Worm (Caenorhabditis elegans) whole organism, midembryonic: ENCODE measurements around the gene nspc-13.

Experiments
- T22C8.4 ChIP-seq: fragments of 200-800 bp; sonication (Bioruptor generic); IDR thresholded peaks from 2 replicates; pipeline ENCODE4 v1.3.6; 2022; ENCODE audit warnings: missing genetic modification characterization, missing compliant biosample characterization
- cog-1 ChIP-seq: sonication (generic microtip); optimal IDR thresholded peaks from 2 replicates; lab custom pipeline; 2016; ENCODE audit warnings: missing genetic modification characterization, missing compliant biosample characterization
- flt-1 ChIP-seq: fragments of 200-800 bp; sonication (Bioruptor generic); IDR thresholded peaks from 2 replicates; pipeline ENCODE4 v1.3.6; 2022; ENCODE audit warnings: missing genetic modification characterization, missing compliant biosample characterization
- klf-2 ChIP-seq: fragments of 200-800 bp; sonication (Bioruptor generic); conservative IDR thresholded peaks from 2 replicates; pipeline ENCODE4 v1.3.6; 2022; ENCODE audit warnings: missing genetic modification reagents, missing genetic modification characterization, missing compliant biosample characterization
- med-1 ChIP-seq: sonication (generic microtip); optimal IDR thresholded peaks from 2 replicates; lab custom pipeline; 2017; ENCODE audit warnings: missing genetic modification characterization, mild to moderate bottlenecking, missing compliant biosample characterization, antibody characterized with exemption, missing genetic modification reagents; ENCODE audit not compliant: insufficient read depth
- ref-1 ChIP-seq: fragments of 200-800 bp; sonication (Bioruptor generic); conservative IDR thresholded peaks from 2 replicates; pipeline ENCODE4 v1.3.6; 2022; ENCODE audit warnings: missing genetic modification reagents, missing genetic modification characterization, missing compliant biosample characterization
- tab-1 ChIP-seq: fragments of 200-800 bp; sonication (Bioruptor generic); IDR thresholded peaks from 2 replicates; pipeline ENCODE4 v1.3.6; 2022; ENCODE audit warnings: missing genetic modification characterization, missing compliant biosample characterization
- ztf-23 ChIP-seq: fragments of 200-800 bp; sonication (Bioruptor generic); IDR thresholded peaks from 2 replicates; pipeline ENCODE4 v1.3.6; 2022; ENCODE audit warnings: missing genetic modification reagents, missing genetic modification characterization, missing compliant biosample characterization
- ztf-29 ChIP-seq: fragments of 200-800 bp; sonication (Bioruptor generic); IDR thresholded peaks from 2 replicates; pipeline ENCODE4 v1.3.6; 2022; ENCODE audit warnings: missing genetic modification reagents, missing genetic modification characterization, missing compliant biosample characterization

nspc-13 gene

DNA sequence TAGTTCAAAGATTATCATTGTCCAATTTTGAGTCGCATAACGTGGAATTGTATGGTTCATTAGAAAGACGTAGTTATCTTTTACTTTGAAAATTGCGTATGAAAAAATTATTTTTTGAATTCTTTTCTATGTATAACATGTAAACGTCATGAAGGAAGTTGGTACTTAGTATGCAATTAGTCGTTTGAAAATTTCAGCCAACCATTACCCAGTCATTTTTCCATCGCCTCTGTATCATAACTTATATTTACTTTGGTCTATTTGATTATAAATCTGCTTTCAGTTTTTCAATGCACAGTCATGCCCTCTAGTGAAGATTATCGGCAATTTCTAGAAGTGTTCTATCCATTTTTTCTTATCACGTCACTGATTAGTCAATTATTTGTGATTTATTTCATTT lies 30.8 kb upstream of the nspc-13 start, which contains the start of gene srd-41:
Gene srd-41, plus strand, starts transcription at position 301 of the 400 bp plus-strand sequence.
- no peak for TF ChIP-seq ref-1 (GFP tag; lab: Robert Waterston, UW)
- no peak for TF ChIP-seq cog-1
- TF ChIP-seq tab-1 (GFP tag; lab: Robert Waterston, UW) = no peak
- no peak for TF ChIP-seq med-1 (GFP tag; lab: Kevin White, UChicago)
- TF ChIP-seq ztf-29 (GFP tag; lab: Robert Waterston, UW) = no peak
- TF ChIP-seq flt-1 = no peak
- TF ChIP-seq klf-2 (GFP tag; lab: Robert Waterston, UW) = no peak
- TF ChIP-seq ztf-23 = no peak
- TF ChIP-seq T22C8.4 (GFP tag; lab: Robert Waterston, UW) = no peak

DNA sequence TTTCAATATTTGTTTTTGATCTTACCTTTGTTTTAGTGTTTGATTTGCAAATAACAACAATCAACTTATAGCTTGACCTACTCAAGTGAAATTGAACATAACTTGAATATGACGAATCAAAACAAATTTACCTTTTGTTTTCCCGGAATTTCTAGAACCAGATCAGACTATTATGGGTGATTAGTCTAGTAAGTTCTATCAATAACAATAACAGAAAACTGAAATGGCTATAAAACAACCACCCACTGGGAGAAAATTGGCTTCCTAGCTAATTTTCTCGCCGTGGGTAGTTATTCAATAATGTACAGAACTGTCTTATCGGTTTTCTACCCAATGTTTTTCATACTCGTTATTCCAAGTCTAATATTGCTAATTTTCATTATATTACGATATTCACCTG lies 28.6 kb upstream of the nspc-13 start, which contains the start of gene srd-45:
Gene srd-45, plus strand, starts transcription at position 301 of the 400 bp plus-strand sequence.
- no peak for TF ChIP-seq ztf-23

DNA sequence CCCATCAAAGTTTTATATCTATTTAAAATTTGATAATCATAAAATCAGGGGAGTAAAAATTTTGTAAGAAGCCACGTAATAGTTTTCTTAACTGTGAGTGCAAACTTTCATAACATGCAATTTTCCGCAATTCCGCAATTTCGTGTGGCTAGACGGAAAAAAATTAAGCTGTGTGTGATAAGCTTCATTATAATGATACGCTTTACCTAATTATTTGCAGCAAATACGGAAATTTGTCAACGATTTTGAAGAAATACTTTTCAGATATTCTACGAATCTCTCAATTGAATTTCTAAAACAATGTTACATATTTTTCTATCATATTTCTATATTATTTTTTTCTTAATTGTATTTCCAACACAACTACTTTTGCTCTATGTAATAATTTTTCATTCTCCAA lies 25.4 kb upstream of the nspc-13 start, which contains the start of gene srd-46:
Gene srd-46, plus strand, starts transcription at position 301 of the 400 bp plus-strand sequence.
- no peak for TF ChIP-seq tab-1 (GFP tag; lab: Robert Waterston, UW)
- TF ChIP-seq klf-2 (GFP tag; lab: Robert Waterston, UW) = no peak
- no peak for TF ChIP-seq cog-1
- no peak for TF ChIP-seq flt-1
- no peak for TF ChIP-seq med-1 (GFP tag; lab: Kevin White, UChicago)
- no peak for TF ChIP-seq ztf-23
- TF ChIP-seq ztf-29 (GFP tag; lab: Robert Waterston, UW) = no peak
- no peak for TF ChIP-seq T22C8.4 (GFP tag; lab: Robert Waterston, UW)
- TF ChIP-seq ref-1 (GFP tag; lab: Robert Waterston, UW) = no peak

DNA sequence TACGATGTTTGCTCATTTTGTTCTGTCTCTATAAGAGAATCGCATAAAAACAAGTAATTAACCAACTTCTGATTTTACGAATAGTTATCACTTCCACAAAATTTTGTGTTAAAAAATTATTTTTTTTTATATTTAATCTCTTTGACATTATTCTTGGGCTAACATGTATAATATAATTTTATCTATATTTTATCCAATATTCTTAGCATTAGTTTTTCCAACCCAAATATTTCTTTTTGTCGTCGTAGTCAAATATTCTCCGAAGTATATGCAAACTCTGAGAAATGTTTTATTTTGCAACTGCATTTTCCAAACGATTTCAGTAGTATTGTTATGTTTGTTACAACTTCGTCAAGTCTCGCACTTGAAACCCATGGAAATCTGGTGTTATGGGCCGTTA lies 23.7 kb upstream of the nspc-13 start, which contains the start of gene srd-47:
Gene srd-47, plus strand, starts transcription at position 164 of the 400 bp plus-strand sequence.
- TF ChIP-seq T22C8.4 (GFP tag; lab: Robert Waterston, UW) (no peak), ztf-23 (no peak), med-1 (GFP tag; lab: Kevin White, UChicago) (no peak), klf-2 (GFP tag; lab: Robert Waterston, UW) (no peak), cog-1 (no peak), ztf-29 (GFP tag; lab: Robert Waterston, UW) (no peak), ref-1 (GFP tag; lab: Robert Waterston, UW) (no peak), flt-1 (no peak), tab-1 (GFP tag; lab: Robert Waterston, UW) (no peak)

DNA sequence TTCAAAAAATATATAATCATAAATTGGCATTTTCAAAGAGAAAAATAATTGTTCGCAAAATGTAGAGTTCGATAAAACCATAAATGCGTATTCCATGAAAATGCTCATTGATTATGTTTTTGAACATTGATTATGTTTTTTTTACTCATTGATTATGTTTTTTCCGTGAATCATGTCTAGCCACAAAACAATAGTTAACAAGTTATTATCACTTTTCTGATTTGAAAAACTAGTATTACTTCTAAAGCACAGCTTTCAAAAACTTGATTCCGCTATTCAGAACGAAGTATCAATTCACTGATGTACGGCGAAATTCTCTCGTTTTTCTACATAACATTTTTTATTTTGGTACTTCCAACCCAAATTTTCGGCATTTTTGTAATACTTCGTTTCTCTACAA lies 21.4 kb upstream of the nspc-13 start, which contains the start of gene srd-48:
Gene srd-48, plus strand, starts transcription at position 301 of the 400 bp plus-strand sequence.
- TF ChIP-seq ref-1 (GFP tag; lab: Robert Waterston, UW) (no peak), klf-2 (GFP tag; lab: Robert Waterston, UW) (no peak), ztf-29 (GFP tag; lab: Robert Waterston, UW) (no peak), T22C8.4 (GFP tag; lab: Robert Waterston, UW) (no peak)

DNA sequence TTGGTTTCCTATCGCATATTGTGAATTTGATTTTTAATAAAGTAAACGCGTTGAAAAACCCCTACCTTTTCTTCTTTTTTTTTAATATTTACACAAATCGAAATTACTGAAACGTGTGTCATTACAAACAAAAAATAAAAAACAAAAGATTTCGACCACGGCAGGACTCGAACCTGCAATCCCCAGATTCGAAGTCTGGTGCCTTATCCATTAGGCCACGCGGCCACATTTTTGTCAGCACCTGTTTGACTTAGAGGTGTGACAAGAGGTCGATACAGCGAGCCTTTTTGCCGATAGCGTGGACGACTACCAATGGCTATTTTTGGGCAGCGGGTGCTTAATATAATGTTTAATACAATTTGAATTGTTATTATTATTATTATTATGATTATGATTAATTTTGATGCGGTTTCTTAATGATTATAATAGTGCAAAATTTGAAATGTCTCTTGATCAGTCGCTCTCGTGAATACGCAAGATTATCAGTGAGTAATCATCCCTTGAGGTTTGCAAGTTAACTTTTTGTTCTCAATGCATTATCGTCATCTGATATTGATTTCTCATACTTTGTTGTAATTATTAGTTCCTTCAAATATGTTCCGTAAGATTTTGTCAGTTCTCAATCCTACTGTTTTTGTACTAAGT lies 19.3 kb upstream of the nspc-13 start, which contains the start of gene srd-44:
Gene srd-44, plus strand, starts transcription at position 595 of the 645 bp plus-strand sequence.
- TF ChIP-seq klf-2 (GFP tag; lab: Robert Waterston, UW) (no peak), tab-1 (GFP tag; lab: Robert Waterston, UW) (no peak), ztf-23 (no peak), ref-1 (GFP tag; lab: Robert Waterston, UW) (0 out of 2 replicates have a peak, but pooled peaks have one; percentile 26), ztf-29 (GFP tag; lab: Robert Waterston, UW) (0 out of 2 replicates have a peak, but pooled peaks have one; percentile 40), flt-1 (no peak), cog-1 (no peak), med-1 (GFP tag; lab: Kevin White, UChicago) (no peak), T22C8.4 (GFP tag; lab: Robert Waterston, UW) (0 out of 2 replicates have a peak, but pooled peaks have one; percentile 24)

DNA sequence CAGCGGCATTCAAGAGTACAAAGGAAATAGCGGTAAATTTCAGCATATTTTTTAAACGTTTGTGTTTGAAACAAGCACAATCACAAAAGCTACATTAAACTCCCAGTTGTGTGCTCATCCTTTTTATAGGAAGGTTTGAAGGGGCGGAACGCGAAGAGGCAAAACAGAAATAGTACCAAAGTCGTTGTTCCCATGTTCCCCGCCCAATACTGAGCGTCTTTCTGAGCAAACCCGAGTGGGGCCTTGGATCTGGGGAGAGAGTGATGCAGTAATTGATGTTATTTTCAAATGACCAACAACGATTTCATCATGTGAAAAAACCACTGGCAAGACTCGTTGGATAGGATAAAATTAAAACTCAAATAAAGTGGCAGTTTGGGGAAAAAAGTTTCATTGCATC lies 15.9 kb upstream of the nspc-13 start, which contains the start of gene zig-2:
Gene zig-2, minus strand, starts transcription at position 101 of the 400 bp plus-strand sequence.
- TF ChIP-seq cog-1 (no peak), flt-1 (no peak), tab-1 (GFP tag; lab: Robert Waterston, UW) (no peak), ref-1 (GFP tag; lab: Robert Waterston, UW) (no peak), ztf-23 (no peak), ztf-29 (GFP tag; lab: Robert Waterston, UW) (no peak), med-1 (GFP tag; lab: Kevin White, UChicago) (no peak), T22C8.4 (GFP tag; lab: Robert Waterston, UW) (no peak), klf-2 (GFP tag; lab: Robert Waterston, UW) (no peak)

DNA sequence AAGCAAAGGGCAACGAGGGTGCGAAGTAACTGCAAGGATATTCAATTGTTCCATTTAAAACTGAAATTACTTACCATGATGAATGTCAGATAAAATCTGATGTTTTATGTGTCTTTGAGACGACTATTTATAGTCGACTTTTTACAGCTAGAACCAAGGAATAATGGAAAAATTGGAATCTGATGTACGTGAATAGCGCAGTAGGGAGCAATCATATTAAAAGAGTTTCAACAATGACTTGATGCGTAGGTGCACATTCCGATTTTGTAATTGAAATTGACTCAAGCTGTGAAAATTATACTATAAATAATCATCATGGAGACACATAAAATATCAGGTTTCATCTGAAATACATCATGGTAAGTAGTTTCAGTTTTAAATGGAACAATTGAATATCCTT lies 13.9 kb upstream of the nspc-13 start, which contains the start of the genes nspc-9 and nspc-10:
Gene nspc-9, minus strand, starts transcription at position 101 of the 400 bp plus-strand sequence.
Gene nspc-10, plus strand, starts transcription at position 331 of the 400 bp plus-strand sequence.
- TF ChIP-seq T22C8.4 (GFP tag; lab: Robert Waterston, UW) (no peak), ref-1 (GFP tag; lab: Robert Waterston, UW) (no peak), cog-1 (no peak), ztf-29 (GFP tag; lab: Robert Waterston, UW) (no peak), med-1 (GFP tag; lab: Kevin White, UChicago) (no peak), flt-1 (no peak), klf-2 (GFP tag; lab: Robert Waterston, UW) (no peak), ztf-23 (no peak), tab-1 (GFP tag; lab: Robert Waterston, UW) (no peak)

DNA sequence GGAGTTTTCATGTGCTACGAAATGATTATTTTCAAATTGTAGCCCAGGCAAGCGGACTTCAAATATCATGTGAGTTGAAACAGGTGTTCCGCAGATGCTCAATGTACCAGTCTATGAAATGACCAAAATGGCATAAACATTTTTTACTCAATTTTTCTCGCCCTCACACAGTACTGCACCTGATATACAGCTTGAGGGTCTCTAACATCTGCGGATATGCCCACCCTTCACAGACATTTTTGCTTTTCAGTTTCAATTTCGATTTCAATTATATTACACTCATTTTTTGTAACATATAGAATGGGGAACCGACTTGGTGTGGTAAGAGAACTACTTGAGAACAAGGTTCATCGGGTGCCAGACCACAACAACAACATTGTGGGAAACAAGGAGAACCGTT lies 10.5 kb upstream of the nspc-13 start, which contains the start of gene F42F12.11:
Gene F42F12.11, plus strand, starts transcription at position 301 of the 400 bp plus-strand sequence.
- TF ChIP-seq cog-1 = no peak
- TF ChIP-seq flt-1 = no peak
- no peak for TF ChIP-seq ref-1 (GFP tag; lab: Robert Waterston, UW)
- TF ChIP-seq tab-1 (GFP tag; lab: Robert Waterston, UW) = no peak
- no peak for TF ChIP-seq med-1 (GFP tag; lab: Kevin White, UChicago)
- TF ChIP-seq T22C8.4 (GFP tag; lab: Robert Waterston, UW) = no peak
- TF ChIP-seq ztf-29 (GFP tag; lab: Robert Waterston, UW) = no peak
- TF ChIP-seq klf-2 (GFP tag; lab: Robert Waterston, UW) = no peak
- no peak for TF ChIP-seq ztf-23
